Worm (Caenorhabditis elegans) whole organism, early embryonic: ENCODE measurements around the gene ins-5.

Experiments
- aly-1 ChIP-seq: sonication (generic microtip); optimal IDR thresholded peaks from 2 replicates; lab custom pipeline; 2016; ENCODE audit warnings: missing genetic modification characterization, missing compliant biosample characterization
- ama-1 ChIP-seq: fragments of 150-350 bp; optimal IDR thresholded peaks from 2 replicates; lab custom pipeline; 2014
- flt-1 ChIP-seq: fragments of 200-800 bp; sonication (Bioruptor generic); IDR thresholded peaks from 2 replicates; pipeline ENCODE4 v1.3.6; 2022; ENCODE audit warnings: missing genetic modification characterization, missing compliant biosample characterization
- hnd-1 ChIP-seq: sonication (generic microtip); optimal IDR thresholded peaks from 2 replicates; lab custom pipeline; 2016; ENCODE audit warnings: missing genetic modification characterization, missing compliant biosample characterization
- tbx-11 ChIP-seq: fragments of 200-800 bp; sonication (Bioruptor generic); IDR thresholded peaks from 2 replicates; pipeline ENCODE4 v1.3.6; 2022; ENCODE audit warnings: missing genetic modification characterization, missing compliant biosample characterization

- no peak for TF ChIP-seq flt-1
- TF ChIP-seq hnd-1 (tag; lab: Kevin White, UChicago): no peak
- no peak for TF ChIP-seq tbx-11 (GFP tag; lab: Robert Waterston, UW)
- no peak for TF ChIP-seq aly-1 (tag; lab: Kevin White, UChicago)
- TF ChIP-seq ama-1 (lab: Kevin White, UChicago): no peak
Observed at ce11 chrII:5969303-5969702, 28.1 kb upstream of the ins-5 start, which contains the start of gene B0034.4.
